Worm (Caenorhabditis elegans) whole organism, L4 larva: ENCODE results near the gene faxc-2.

ENCODE experiments used
- D1046.2 ChIP-seq: fragments of 200-800 bp; sonication (Bioruptor generic); IDR thresholded peaks from 2 replicates; pipeline ENCODE4 v1.3.6; 2022; ENCODE audit warnings: missing genetic modification characterization, missing compliant biosample characterization
- F26F4.8 ChIP-seq: fragments of 200-800 bp; sonication (Bioruptor generic); conservative IDR thresholded peaks from 2 replicates; pipeline ENCODE4 v1.3.6; 2022; ENCODE audit warnings: missing genetic modification characterization, missing compliant biosample characterization
- Y48G9A.11 ChIP-seq: fragments of 200-800 bp; sonication (Bioruptor generic); IDR thresholded peaks from 2 replicates; pipeline ENCODE4 v1.3.6; 2022; ENCODE audit warnings: missing genetic modification reagents, missing genetic modification characterization, missing compliant biosample characterization
- aly-2 ChIP-seq: sonication (generic microtip); optimal IDR thresholded peaks from 2 replicates; lab custom pipeline; 2018; ENCODE audit warnings: missing biosample characterization, missing genetic modification characterization
- ama-1 ChIP-seq: fragments of 150-350 bp; optimal IDR thresholded peaks from 2 replicates; lab custom pipeline; 2014; ENCODE audit warnings: inconsistent platforms, mixed read lengths
- arid-1 ChIP-seq: fragments of 200-800 bp; sonication (Bioruptor generic); conservative IDR thresholded peaks from 2 replicates; pipeline ENCODE4 v1.3.6; 2022; ENCODE audit warnings: missing genetic modification reagents, missing genetic modification characterization, missing compliant biosample characterization
- ceh-20 ChIP-seq: fragments of 200-800 bp; sonication (Bioruptor generic); IDR thresholded peaks from 2 replicates; pipeline ENCODE4 v1.3.6; 2022; ENCODE audit warnings: missing genetic modification reagents, missing genetic modification characterization, missing compliant biosample characterization
- ceh-28 ChIP-seq: fragments of 150-350 bp; optimal IDR thresholded peaks from 2 replicates; lab custom pipeline; 2014; ENCODE audit warnings: missing biosample characterization, missing genetic modification reagents, missing genetic modification characterization
- ceh-32 ChIP-seq: sonication (generic microtip); optimal IDR thresholded peaks from 2 replicates; lab custom pipeline; 2016; ENCODE audit warnings: mild to moderate bottlenecking, missing genetic modification characterization, missing compliant biosample characterization; ENCODE audit not compliant: poor library complexity
- ceh-62 ChIP-seq: sonication (generic microtip); optimal IDR thresholded peaks from 2 replicates; lab custom pipeline; 2017; ENCODE audit warnings: missing biosample characterization, missing genetic modification characterization
- daf-19 ChIP-seq: fragments of 200-800 bp; sonication (Bioruptor generic); conservative IDR thresholded peaks from 2 replicates; pipeline ENCODE4 v1.3.6; 2022; ENCODE audit warnings: missing genetic modification characterization, missing compliant biosample characterization
- daf-8 ChIP-seq: fragments of 200-800 bp; sonication (Bioruptor generic); IDR thresholded peaks from 2 replicates; pipeline ENCODE4 v1.3.6; 2022; ENCODE audit warnings: missing genetic modification characterization, missing compliant biosample characterization
- dpl-1 ChIP-seq: fragments of 150-350 bp; optimal IDR thresholded peaks from 2 replicates; lab custom pipeline; 2014; ENCODE audit warnings: missing biosample characterization, missing genetic modification reagents, missing genetic modification characterization
- egl-27 ChIP-seq: sonication (generic microtip); optimal IDR thresholded peaks from 3 replicates; lab custom pipeline; 2017; ENCODE audit warnings: missing biosample characterization, missing genetic modification reagents, missing genetic modification characterization
- fkh-10 ChIP-seq: fragments of 150-350 bp; optimal IDR thresholded peaks from 2 replicates; lab custom pipeline; 2014; ENCODE audit warnings: missing biosample characterization, missing genetic modification reagents, missing genetic modification characterization
- fos-1 ChIP-seq: fragments of 150-350 bp; optimal IDR thresholded peaks from 2 replicates; lab custom pipeline; 2014; ENCODE audit warnings: missing biosample characterization, missing genetic modification characterization
- gei-8 ChIP-seq: fragments of 200-800 bp; sonication (Bioruptor generic); optimal IDR thresholded peaks from 2 replicates; lab custom pipeline; 2018; ENCODE audit warnings: mild to moderate bottlenecking, missing genetic modification characterization, missing compliant biosample characterization
- hlh-11 ChIP-seq: fragments of 200-800 bp; sonication (Bioruptor generic); optimal IDR thresholded peaks from 2 replicates; lab custom pipeline; 2018; ENCODE audit warnings: mild to moderate bottlenecking, missing genetic modification characterization, missing compliant biosample characterization
- hlh-30 ChIP-seq: sonication (generic microtip); optimal IDR thresholded peaks from 2 replicates; lab custom pipeline; 2017; ENCODE audit warnings: antibody characterized with exemption, mild to moderate bottlenecking, missing genetic modification characterization, missing compliant biosample characterization; ENCODE audit not compliant: insufficient read depth
- lin-1 ChIP-seq: fragments of 200-800 bp; sonication (Bioruptor generic); IDR thresholded peaks from 2 replicates; pipeline ENCODE4 v1.3.6; 2022; ENCODE audit warnings: missing genetic modification reagents, missing genetic modification characterization, missing compliant biosample characterization
- lin-13 ChIP-seq: fragments of 150-350 bp; optimal IDR thresholded peaks from 2 replicates; lab custom pipeline; 2014; ENCODE audit warnings: missing biosample characterization, missing genetic modification reagents, missing genetic modification characterization
- lin-15B ChIP-seq: fragments of 150-350 bp; sonication (generic microtip); optimal IDR thresholded peaks from 3 replicates; lab custom pipeline; 2014; ENCODE audit warnings: missing biosample characterization, missing genetic modification characterization
- lin-29 ChIP-seq: fragments of 200-800 bp; sonication (Bioruptor generic); IDR thresholded peaks from 2 replicates; pipeline ENCODE4 v1.3.6; 2022; ENCODE audit warnings: missing genetic modification reagents, missing genetic modification characterization, missing compliant biosample characterization
- lin-38 ChIP-seq: fragments of 200-800 bp; sonication (Bioruptor generic); IDR thresholded peaks from 2 replicates; pipeline ENCODE4 v1.3.6; 2022; ENCODE audit warnings: missing genetic modification reagents, missing genetic modification characterization, missing compliant biosample characterization
- lin-39 ChIP-seq: fragments of 150-350 bp; optimal IDR thresholded peaks from 2 replicates; lab custom pipeline; 2014; ENCODE audit warnings: missing biosample characterization, missing genetic modification reagents, missing genetic modification characterization
- lsy-2 ChIP-seq, 2 experiments: fragments of 150-350 bp in 1 of 2; sonication (generic microtip) in 1 of 2; optimal IDR thresholded peaks; 2 replicates each; lab custom pipeline; 2014 to 2017; ENCODE audit warnings: missing biosample characterization in 2 of 2, missing genetic modification characterization in 2 of 2
- madf-5 ChIP-seq, 2 experiments: fragments of 200-800 bp; sonication (Bioruptor generic); IDR thresholded peaks; 2 replicates each; pipeline ENCODE4 v1.3.6; 2022; ENCODE audit warnings: missing compliant biosample characterization in 2 of 2, missing genetic modification characterization in 2 of 2
- mdt-29 ChIP-seq: fragments of 200-800 bp; sonication (Bioruptor generic); IDR thresholded peaks from 2 replicates; pipeline ENCODE4 v1.3.6; 2022; ENCODE audit warnings: missing genetic modification reagents, missing genetic modification characterization, missing compliant biosample characterization
- mep-1 ChIP-seq: fragments of 150-350 bp; sonication (generic microtip); optimal IDR thresholded peaks from 3 replicates; lab custom pipeline; 2014; ENCODE audit warnings: missing biosample characterization, missing genetic modification characterization
- mes-2 ChIP-seq: sonication (generic microtip); optimal IDR thresholded peaks from 2 replicates; lab custom pipeline; 2016; ENCODE audit warnings: missing genotype, mild to moderate bottlenecking, missing genetic modification characterization, missing compliant biosample characterization; ENCODE audit not compliant: poor library complexity, severe bottlenecking
- nhr-10 ChIP-seq: fragments of 150-350 bp; optimal IDR thresholded peaks from 2 replicates; lab custom pipeline; 2014; ENCODE audit warnings: missing biosample characterization, missing genetic modification characterization
- nhr-11 ChIP-seq: fragments of 150-350 bp; optimal IDR thresholded peaks from 2 replicates; lab custom pipeline; 2014; ENCODE audit warnings: missing biosample characterization, missing genetic modification characterization
- nhr-111 ChIP-seq: fragments of 200-800 bp; sonication (Bioruptor generic); optimal IDR thresholded peaks from 2 replicates; lab custom pipeline; 2018; ENCODE audit warnings: mild to moderate bottlenecking, missing genetic modification characterization, missing compliant biosample characterization
- nhr-237 ChIP-seq: sonication (generic microtip); optimal IDR thresholded peaks from 2 replicates; lab custom pipeline; 2017; ENCODE audit warnings: missing biosample characterization, missing genetic modification characterization
- nhr-41 ChIP-seq: fragments of 200-800 bp; sonication (Bioruptor generic); IDR thresholded peaks from 2 replicates; pipeline ENCODE4 v1.3.6; 2022; ENCODE audit warnings: missing genetic modification reagents, missing genetic modification characterization, missing compliant biosample characterization
- pha-4 ChIP-seq, 2 experiments: fragments of 150-350 bp in 1 of 2; fragments of 200-800 bp in 1 of 2; sonication (Bioruptor generic) in 1 of 2; IDR thresholded peaks in 1 of 2; optimal IDR thresholded peaks in 1 of 2; 2 replicates each; pipeline versions ENCODE4 v1.3.6 to Lab custom; 2014 to 2022; ENCODE audit warnings: missing genetic modification characterization in 2 of 2, missing genetic modification reagents in 2 of 2, missing biosample characterization in 1 of 2, missing compliant biosample characterization in 1 of 2
- php-3 ChIP-seq: fragments of 200-800 bp; sonication (Bioruptor generic); IDR thresholded peaks from 2 replicates; pipeline ENCODE4 v1.3.6; 2022; ENCODE audit warnings: missing genetic modification reagents, missing genetic modification characterization, missing compliant biosample characterization
- saeg-2 ChIP-seq: fragments of 200-800 bp; sonication (Bioruptor generic); IDR thresholded peaks from 2 replicates; pipeline ENCODE4 v1.3.6; 2022; ENCODE audit warnings: missing genetic modification reagents, missing genetic modification characterization, missing compliant biosample characterization
- sdz-12 ChIP-seq: fragments of 200-800 bp; sonication (Bioruptor generic); optimal IDR thresholded peaks from 2 replicates; lab custom pipeline; 2018; ENCODE audit warnings: mild to moderate bottlenecking, missing genetic modification characterization, missing compliant biosample characterization
- set-16 ChIP-seq: fragments of 200-800 bp; sonication (Bioruptor generic); IDR thresholded peaks from 2 replicates; pipeline ENCODE4 v1.3.6; 2022; ENCODE audit warnings: missing genetic modification reagents, missing genetic modification characterization, missing compliant biosample characterization
- skn-1 ChIP-seq: fragments of 150-350 bp; optimal IDR thresholded peaks from 2 replicates; lab custom pipeline; 2014; ENCODE audit warnings: missing biosample characterization, missing genetic modification characterization
- snpc-4 ChIP-seq: fragments of 150-350 bp; optimal IDR thresholded peaks from 2 replicates; lab custom pipeline; 2014; ENCODE audit warnings: missing biosample characterization, missing genetic modification characterization
- spr-1 ChIP-seq: sonication (generic microtip); optimal IDR thresholded peaks from 2 replicates; lab custom pipeline; 2016; ENCODE audit warnings: mild to moderate bottlenecking, missing genetic modification characterization, missing compliant biosample characterization
- unc-130 ChIP-seq: sonication (generic microtip); optimal IDR thresholded peaks from 2 replicates; lab custom pipeline; 2016; ENCODE audit warnings: missing genetic modification reagents, missing genetic modification characterization, missing compliant biosample characterization
- unc-62 ChIP-seq, 3 experiments: fragments of 150-350 bp in 1 of 3; sonication (generic microtip); optimal IDR thresholded peaks in 2 of 3; peaks in 1 of 3; 1 replicate in 1 of 3; 2 replicates in 2 of 3; lab custom pipeline; 2014 to 2017; ENCODE audit warnings: missing biosample characterization in 3 of 3, missing genetic modification characterization in 3 of 3, missing genetic modification reagents in 3 of 3, missing genotype in 1 of 3
- vab-7 ChIP-seq: fragments of 200-800 bp; sonication (Bioruptor generic); IDR thresholded peaks from 2 replicates; pipeline ENCODE4 v1.3.6; 2022; ENCODE audit warnings: missing genetic modification reagents, missing genetic modification characterization, missing compliant biosample characterization
- zfp-3 ChIP-seq: fragments of 200-800 bp; sonication (Bioruptor generic); conservative IDR thresholded peaks from 2 replicates; pipeline ENCODE4 v1.3.6; 2022; ENCODE audit warnings: missing genetic modification reagents, missing genetic modification characterization, missing compliant biosample characterization
- zip-11 ChIP-seq: fragments of 200-800 bp; sonication (Bioruptor generic); IDR thresholded peaks from 2 replicates; pipeline ENCODE4 v1.3.6; 2022; ENCODE audit warnings: missing genetic modification characterization, missing compliant biosample characterization

Gene faxc-2

ce11 chrII:13334966-13335698 is 26.0 kb downstream of the faxc-2 start (continued):
- TF ChIP-seq nhr-111 (GFP tag; lab: Kevin White, UChicago) (peak; percentile 26), snpc-4 (tag; lab: Kevin White, UChicago) (no peak), lin-29 (GFP tag; lab: Robert Waterston, UW) (no peak), ceh-20 (GFP tag; lab: Robert Waterston, UW) (peak; percentile 77), hlh-11 (tag; lab: Kevin White, UChicago) (peak; percentile 98), gei-8 (GFP tag; lab: Kevin White, UChicago) (peak; percentile 20), D1046.2 (GFP tag; lab: Robert Waterston, UW) (no peak)

- TF ChIP-seq lin-13 (GFP tag; lab: Kevin White, UChicago): no peak
- no peak for TF ChIP-seq nhr-237 (tag; lab: Kevin White, UChicago)
- TF ChIP-seq saeg-2 (GFP tag; lab: Robert Waterston, UW): no peak
- TF ChIP-seq lin-38 (GFP tag; lab: Robert Waterston, UW): no peak
- no peak for TF ChIP-seq skn-1 (tag; lab: Kevin White, UChicago)
- TF ChIP-seq zip-11 (GFP tag; lab: Robert Waterston, UW): no peak
- peak in 1 of 2 experiments; percentile 29 for TF ChIP-seq lsy-2 (tag; optimal IDR thresholded peaks at IDR 0.05; lab: Kevin White, UChicago)
- no peak for TF ChIP-seq unc-130
- peak in 1 of 2 experiments; percentile 53 for TF ChIP-seq unc-62 (GFP tag; optimal IDR thresholded peaks at IDR 0.05 in 1 of 2; lab: Kevin White, UChicago)
- TF ChIP-seq unc-62 (tag; optimal IDR thresholded peaks at IDR 0.05; lab: Kevin White, UChicago): no peak
- peak; percentile 36 for TF ChIP-seq dpl-1 (GFP tag; lab: Kevin White, UChicago)
- TF ChIP-seq aly-2 (tag; lab: Kevin White, UChicago): no peak
- no peak for TF ChIP-seq nhr-11 (tag; lab: Kevin White, UChicago)
- no peak for TF ChIP-seq arid-1 (GFP tag; lab: Robert Waterston, UW)
- TF ChIP-seq vab-7 (GFP tag; lab: Robert Waterston, UW): no peak
- no peak for TF ChIP-seq daf-8 (GFP tag; lab: Robert Waterston, UW)
- no peak for TF ChIP-seq lin-1
- TF ChIP-seq mep-1: no peak
- no peak for TF ChIP-seq set-16
- no peak for TF ChIP-seq fkh-10 (GFP tag; lab: Kevin White, UChicago)
- TF ChIP-seq F26F4.8 (GFP tag; lab: Robert Waterston, UW): no peak
- TF ChIP-seq mes-2 (tag; lab: Kevin White, UChicago): peak; percentile 42
- TF ChIP-seq lin-39 (tag; lab: Kevin White, UChicago): no peak
- no peak for TF ChIP-seq pha-4 (GFP tag; IDR thresholded peaks at IDR 0.05; lab: Robert Waterston, UW)
- no peak for TF ChIP-seq pha-4 (tag; optimal IDR thresholded peaks at IDR 0.05; lab: Kevin White, UChicago)
- no peak for TF ChIP-seq spr-1 (tag; lab: Kevin White, UChicago)
- peak; percentile 94 for TF ChIP-seq Y48G9A.11 (GFP tag; lab: Robert Waterston, UW)
- no peak for TF ChIP-seq ceh-28 (tag; lab: Kevin White, UChicago)
- peak; percentile 1 for TF ChIP-seq hlh-30
- no peak for TF ChIP-seq php-3
- no peak for TF ChIP-seq ceh-32
- no peak for TF ChIP-seq daf-19
- TF ChIP-seq ceh-62 (tag; lab: Kevin White, UChicago): no peak
- TF ChIP-seq zfp-3 (GFP tag; lab: Robert Waterston, UW): no peak
- TF ChIP-seq nhr-10 (tag; lab: Kevin White, UChicago): no peak
- no peak for TF ChIP-seq nhr-41 (GFP tag; lab: Robert Waterston, UW)
- no peak for TF ChIP-seq mdt-29 (GFP tag; lab: Robert Waterston, UW)
- TF ChIP-seq sdz-12: no peak
- no peak for TF ChIP-seq madf-5 (GFP tag; IDR thresholded peaks at IDR 0.05; lab: Robert Waterston, UW)
- TF ChIP-seq egl-27 (tag; lab: Kevin White, UChicago): no peak
- TF ChIP-seq fos-1: no peak
- TF ChIP-seq lin-15B (tag; lab: Kevin White, UChicago): no peak
- no peak for TF ChIP-seq ama-1 (lab: Kevin White, UChicago)
Measured at ce11 chrII:13337959-13338358, 28.9 kb downstream of the faxc-2 start, which contains the start of gene mrpl-20. Gene mrpl-20, plus strand, starts transcription at chrII:13338281.
